Worm (Caenorhabditis elegans) whole organism, L2 larva: ENCODE data around the gene nhr-282.
"Not testable (repeated sequence)": the region's sequence is repeated elsewhere in the genome, so short reads cannot be mapped to it uniquely, and the experiment has no call there.

Source experiments
- C34F6.9 ChIP-seq: fragments of 150-350 bp; optimal IDR thresholded peaks from 2 replicates; lab custom pipeline; 2014; ENCODE audit warnings: missing biosample characterization, missing genetic modification characterization
- R02D3.7 ChIP-seq: fragments of 150-350 bp; optimal IDR thresholded peaks from 2 replicates; lab custom pipeline; 2014; ENCODE audit warnings: missing biosample characterization, missing genetic modification characterization
- aly-2 ChIP-seq: fragments of 150-350 bp; optimal IDR thresholded peaks from 2 replicates; lab custom pipeline; 2014; ENCODE audit warnings: missing biosample characterization, missing genetic modification characterization
- ama-1 ChIP-seq: fragments of 150-350 bp; optimal IDR thresholded peaks from 2 replicates; lab custom pipeline; 2018; ENCODE audit warnings: inconsistent platforms
- blmp-1 ChIP-seq: sonication (generic microtip); optimal IDR thresholded peaks from 2 replicates; lab custom pipeline; 2017; ENCODE audit warnings: missing genetic modification characterization, mild to moderate bottlenecking, missing compliant biosample characterization, antibody characterized with exemption, moderate library complexity; ENCODE audit not compliant: insufficient read depth
- ceh-16 ChIP-seq: fragments of 150-350 bp; optimal IDR thresholded peaks from 2 replicates; lab custom pipeline; 2014; ENCODE audit warnings: missing biosample characterization, missing genetic modification characterization
- ceh-82 ChIP-seq: fragments of 150-350 bp; optimal IDR thresholded peaks from 2 replicates; lab custom pipeline; 2014; ENCODE audit warnings: missing biosample characterization, missing genetic modification characterization
- crh-2 ChIP-seq: sonication (generic microtip); optimal IDR thresholded peaks from 2 replicates; lab custom pipeline; 2017; ENCODE audit warnings: missing biosample characterization, missing genetic modification characterization
- egl-27 ChIP-seq: sonication (generic microtip); optimal IDR thresholded peaks from 3 replicates; lab custom pipeline; 2017; ENCODE audit warnings: missing biosample characterization, missing genetic modification reagents, missing genetic modification characterization
- elt-1 ChIP-seq: fragments of 150-350 bp; optimal IDR thresholded peaks from 2 replicates; lab custom pipeline; 2014; ENCODE audit warnings: missing biosample characterization, missing genetic modification characterization
- elt-3 ChIP-seq: sonication (generic microtip); optimal IDR thresholded peaks from 2 replicates; lab custom pipeline; 2017; ENCODE audit warnings: missing biosample characterization, missing genetic modification characterization
- fos-1 ChIP-seq: fragments of 150-350 bp; optimal IDR thresholded peaks from 2 replicates; lab custom pipeline; 2014; ENCODE audit warnings: missing biosample characterization, missing genetic modification characterization
- lin-11 ChIP-seq: fragments of 150-350 bp; sonication (generic microtip); optimal IDR thresholded peaks from 2 replicates; lab custom pipeline; 2014; ENCODE audit warnings: missing biosample characterization, missing genetic modification characterization, inconsistent platforms, mixed read lengths
- lin-13 ChIP-seq: fragments of 150-350 bp; optimal IDR thresholded peaks from 2 replicates; lab custom pipeline; 2014; ENCODE audit warnings: missing biosample characterization, missing genetic modification reagents, missing genetic modification characterization
- lin-39 ChIP-seq: fragments of 150-350 bp; optimal IDR thresholded peaks from 2 replicates; lab custom pipeline; 2014; ENCODE audit warnings: missing biosample characterization, missing genetic modification reagents, missing genetic modification characterization
- lsy-2 ChIP-seq, 2 experiments: fragments of 150-350 bp in 1 of 2; sonication (generic microtip) in 1 of 2; optimal IDR thresholded peaks; 2 replicates each; lab custom pipeline; 2014 to 2017; ENCODE audit warnings: missing biosample characterization in 2 of 2, missing genetic modification characterization in 2 of 2
- mab-5 ChIP-seq: fragments of 150-350 bp; optimal IDR thresholded peaks from 2 replicates; lab custom pipeline; 2014; ENCODE audit warnings: missing biosample characterization, missing genetic modification characterization
- mbf-1 ChIP-seq: sonication (generic microtip); optimal IDR thresholded peaks from 2 replicates; lab custom pipeline; 2017; ENCODE audit warnings: missing biosample characterization, missing genetic modification characterization
- mdl-1 ChIP-seq, 2 experiments: fragments of 150-350 bp in 1 of 2; sonication (generic microtip) in 1 of 2; optimal IDR thresholded peaks; 2 replicates each; lab custom pipeline; 2017; ENCODE audit warnings: missing biosample characterization in 2 of 2, missing genetic modification characterization in 2 of 2
- nhr-10 ChIP-seq: sonication (generic microtip); optimal IDR thresholded peaks from 2 replicates; lab custom pipeline; 2017; ENCODE audit warnings: missing biosample characterization, missing genetic modification characterization
- nhr-11 ChIP-seq: fragments of 150-350 bp; optimal IDR thresholded peaks from 2 replicates; lab custom pipeline; 2014; ENCODE audit warnings: missing biosample characterization, missing genetic modification characterization
- nhr-12 ChIP-seq: fragments of 150-350 bp; optimal IDR thresholded peaks from 2 replicates; lab custom pipeline; 2014; ENCODE audit warnings: missing biosample characterization, missing genetic modification characterization
- nhr-25 ChIP-seq: fragments of 150-350 bp; sonication (generic microtip); optimal IDR thresholded peaks from 3 replicates; lab custom pipeline; 2014; ENCODE audit warnings: missing biosample characterization, missing genetic modification characterization
- peb-1 ChIP-seq: fragments of 150-350 bp; optimal IDR thresholded peaks from 2 replicates; lab custom pipeline; 2014; ENCODE audit warnings: missing biosample characterization, missing genetic modification characterization
- sem-4 ChIP-seq: fragments of 150-350 bp; optimal IDR thresholded peaks from 2 replicates; lab custom pipeline; 2014; ENCODE audit warnings: missing biosample characterization, missing genetic modification reagents, missing genetic modification characterization
- sma-3 ChIP-seq: sonication (generic microtip); optimal IDR thresholded peaks from 2 replicates; lab custom pipeline; 2016; ENCODE audit warnings: missing genetic modification reagents, missing genetic modification characterization, missing compliant biosample characterization
- sma-9 ChIP-seq, 2 experiments: fragments of 150-350 bp in 1 of 2; sonication (generic microtip) in 1 of 2; optimal IDR thresholded peaks; 2 replicates each; lab custom pipeline; 2014 to 2016; ENCODE audit warnings: missing genetic modification characterization in 2 of 2, mild to moderate bottlenecking in 1 of 2, missing biosample characterization in 1 of 2, missing compliant biosample characterization in 1 of 2, missing genetic modification reagents in 1 of 2, moderate library complexity in 1 of 2
- snpc-4 ChIP-seq: fragments of 150-350 bp; optimal IDR thresholded peaks from 2 replicates; lab custom pipeline; 2014; ENCODE audit warnings: missing biosample characterization, missing genetic modification characterization
- unc-39 ChIP-seq: fragments of 150-350 bp; optimal IDR thresholded peaks from 2 replicates; lab custom pipeline; 2014; ENCODE audit warnings: missing biosample characterization, missing genetic modification characterization
- unc-55 ChIP-seq: fragments of 150-350 bp; sonication (generic microtip); optimal IDR thresholded peaks from 3 replicates; lab custom pipeline; 2014; ENCODE audit warnings: missing biosample characterization, missing genetic modification reagents, missing genetic modification characterization
- unc-62 ChIP-seq: fragments of 150-350 bp; optimal IDR thresholded peaks from 2 replicates; lab custom pipeline; 2014; ENCODE audit warnings: missing biosample characterization, missing genetic modification reagents, missing genetic modification characterization
- ztf-1 ChIP-seq: fragments of 200-800 bp; sonication (Bioruptor generic); conservative IDR thresholded peaks from 2 replicates; pipeline ENCODE4 v1.3.6; 2022; ENCODE audit warnings: missing genetic modification characterization, missing compliant biosample characterization
- ztf-11 ChIP-seq: sonication (generic microtip); optimal IDR thresholded peaks from 2 replicates; lab custom pipeline; 2017; ENCODE audit warnings: missing biosample characterization, missing genetic modification characterization

Gene nhr-282

ce11 chrV:15793270-15793669 is 18.8 kb upstream of the nhr-282 start, which contains the start of gene T26E4.7:
TSS of gene T26E4.7 (plus strand) at chrV:15793570.
- no peak for TF ChIP-seq blmp-1 (tag; lab: Kevin White, UChicago)
- TF ChIP-seq ztf-11 = no peak
- TF ChIP-seq C34F6.9 (tag; lab: Kevin White, UChicago) = no peak
- TF ChIP-seq mdl-1 (tag; optimal IDR thresholded peaks at IDR 0.05; lab: Kevin White, UChicago) = no peak
- no peak for TF ChIP-seq peb-1 (tag; lab: Kevin White, UChicago)
- TF ChIP-seq sma-3 = no peak
- no peak for TF ChIP-seq ztf-1
- no peak for TF ChIP-seq egl-27 (tag; lab: Kevin White, UChicago)
- TF ChIP-seq lsy-2 (tag; optimal IDR thresholded peaks at IDR 0.05; lab: Kevin White, UChicago) = no peak
- no peak for TF ChIP-seq fos-1 (tag; lab: Kevin White, UChicago)
- no peak for TF ChIP-seq nhr-11 (tag; lab: Kevin White, UChicago)
- TF ChIP-seq aly-2 = no peak
- TF ChIP-seq ama-1 (lab: Kevin White, UChicago) = no peak
- no peak for TF ChIP-seq sem-4 (tag; lab: Kevin White, UChicago)
- TF ChIP-seq lin-13 (GFP tag; lab: Kevin White, UChicago) = no peak
- no peak for TF ChIP-seq sma-9 (GFP tag; optimal IDR thresholded peaks at IDR 0.05; lab: Kevin White, UChicago)
- TF ChIP-seq sma-9 (tag; optimal IDR thresholded peaks at IDR 0.05; lab: Kevin White, UChicago) = no peak
- TF ChIP-seq unc-39 (tag; lab: Kevin White, UChicago) = no peak

ce11 chrV:15796087-15796486 is 16.0 kb upstream of the nhr-282 start, which contains the start of gene nhr-223:
TSS of gene nhr-223 (plus strand) at chrV:15796387.
- TF ChIP-seq peb-1 (tag; lab: Kevin White, UChicago) (no peak), mab-5 (no peak), lsy-2 (tag; optimal IDR thresholded peaks at IDR 0.05; lab: Kevin White, UChicago) (no peak), unc-62 (GFP tag; lab: Kevin White, UChicago) (no peak), elt-1 (tag; lab: Kevin White, UChicago) (no peak), unc-55 (GFP tag; lab: Kevin White, UChicago) (no peak), nhr-12 (no peak), ama-1 (lab: Kevin White, UChicago) (no peak), mbf-1 (tag; lab: Kevin White, UChicago) (no peak), snpc-4 (tag; lab: Kevin White, UChicago) (no peak)

ce11 chrV:15798108-15798507 is 14.0 kb upstream of the nhr-282 start, which contains the start of gene T26E4.10:
TSS of gene T26E4.10 (minus strand) at chrV:15798208.
- TF ChIP-seq ceh-82 (tag; lab: Kevin White, UChicago) = no peak
- TF ChIP-seq blmp-1 (tag; lab: Kevin White, UChicago) = no peak
- no peak for TF ChIP-seq C34F6.9 (tag; lab: Kevin White, UChicago)
- no peak for TF ChIP-seq ceh-16
- TF ChIP-seq crh-2 = no peak
- no peak for TF ChIP-seq elt-3 (tag; lab: Kevin White, UChicago)
- no peak for TF ChIP-seq nhr-10 (tag; lab: Kevin White, UChicago)
- TF ChIP-seq unc-39 (tag; lab: Kevin White, UChicago) = no peak
- no peak for TF ChIP-seq unc-55 (GFP tag; lab: Kevin White, UChicago)
- no peak for TF ChIP-seq snpc-4 (tag; lab: Kevin White, UChicago)
- TF ChIP-seq R02D3.7 (tag; lab: Kevin White, UChicago) = no peak
- no peak for TF ChIP-seq lin-39 (tag; lab: Kevin White, UChicago)
- TF ChIP-seq ztf-11 = no peak
- no peak for TF ChIP-seq nhr-12
- TF ChIP-seq lin-11 (tag; lab: Kevin White, UChicago) = no peak

ce11 chrV:15802623-15803022 is 9.5 kb upstream of the nhr-282 start, which contains the start of gene T26E4.9:
TSS of gene T26E4.9 (minus strand) at chrV:15802723.
- TF ChIP-seq mab-5; nhr-25 (tag; lab: Kevin White, UChicago); sem-4 (tag; lab: Kevin White, UChicago): not testable (repeated sequence)
- TF ChIP-seq, all 48 proteins: peak for 0; not testable (repeated sequence) for 48

- not testable (repeated sequence) for TF ChIP-seq R02D3.7 (tag; lab: Kevin White, UChicago); C34F6.9 (tag; lab: Kevin White, UChicago); aly-2
Measured at ce11 chrV:15803079-15803478, 9.0 kb upstream of the nhr-282 start, which contains the start of gene srd-27. TSS of gene srd-27 (plus strand) at chrV:15803379.
